Worm (Caenorhabditis elegans) whole organism, early embryonic: Measurements from ENCODE around the gene fbxa-141.

ENCODE experiments used
- aly-1 ChIP-seq: sonication (generic microtip); optimal IDR thresholded peaks from 2 replicates; lab custom pipeline; 2016; ENCODE audit warnings: missing genetic modification characterization, missing compliant biosample characterization
- ama-1 ChIP-seq: fragments of 150-350 bp; optimal IDR thresholded peaks from 2 replicates; lab custom pipeline; 2014
- ceh-13 ChIP-seq: fragments of 200-800 bp; sonication (Bioruptor generic); optimal IDR thresholded peaks from 2 replicates; lab custom pipeline; 2018; ENCODE audit warnings: mild to moderate bottlenecking, missing genetic modification characterization, missing compliant biosample characterization
- flt-1 ChIP-seq: fragments of 200-800 bp; sonication (Bioruptor generic); IDR thresholded peaks from 2 replicates; pipeline ENCODE4 v1.3.6; 2022; ENCODE audit warnings: missing genetic modification characterization, missing compliant biosample characterization
- hnd-1 ChIP-seq: sonication (generic microtip); optimal IDR thresholded peaks from 2 replicates; lab custom pipeline; 2016; ENCODE audit warnings: missing genetic modification characterization, missing compliant biosample characterization

DNA sequence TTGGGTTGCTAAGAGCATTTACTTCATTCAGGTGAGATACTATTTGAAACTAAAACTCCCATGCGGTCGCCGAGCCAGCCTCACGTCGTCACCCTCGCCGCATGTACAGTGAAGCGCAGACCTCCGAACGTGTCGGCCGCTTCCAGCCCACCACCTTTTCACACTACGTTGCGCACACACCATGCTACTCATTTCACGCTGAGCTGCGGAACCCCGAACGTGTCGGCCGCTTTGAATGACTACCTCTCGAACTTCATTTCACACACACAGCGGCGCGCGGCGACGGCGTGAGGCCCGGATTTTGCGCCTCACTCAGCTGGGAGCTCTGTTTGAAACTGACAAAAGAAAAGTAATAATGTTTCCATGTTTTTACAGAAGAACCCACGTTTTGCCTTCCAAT lies 31.1 kb downstream of the fbxa-141 start:
- no peak for TF ChIP-seq ceh-13
- no peak for TF ChIP-seq flt-1 (GFP tag; lab: Robert Waterston, UW)
- no peak for TF ChIP-seq aly-1 (tag; lab: Kevin White, UChicago)
- no peak for TF ChIP-seq ama-1
- no peak for TF ChIP-seq hnd-1 (tag; lab: Kevin White, UChicago)
